Worm (Caenorhabditis elegans) whole organism, early embryonic: ENCODE results near the gene sra-8.

Source experiments
- B0310.2 ChIP-seq: sonication (generic microtip); optimal IDR thresholded peaks from 2 replicates; lab custom pipeline; 2016; ENCODE audit warnings: mild to moderate bottlenecking, missing genetic modification characterization, missing compliant biosample characterization
- F13C5.2 ChIP-seq: sonication (generic microtip); optimal IDR thresholded peaks from 2 replicates; lab custom pipeline; 2017; ENCODE audit warnings: mild to moderate bottlenecking, missing genetic modification characterization, inconsistent platforms, missing compliant biosample characterization
- ama-1 ChIP-seq: fragments of 150-350 bp; optimal IDR thresholded peaks from 2 replicates; lab custom pipeline; 2014
- ceh-36 ChIP-seq: sonication (generic microtip); optimal IDR thresholded peaks from 2 replicates; lab custom pipeline; 2016; ENCODE audit warnings: missing genetic modification characterization, inconsistent platforms, missing compliant biosample characterization
- ets-7 ChIP-seq: sonication (generic microtip); optimal IDR thresholded peaks from 2 replicates; lab custom pipeline; 2016; ENCODE audit warnings: missing genotype, missing genetic modification characterization, missing compliant biosample characterization
- flt-1 ChIP-seq: fragments of 200-800 bp; sonication (Bioruptor generic); IDR thresholded peaks from 2 replicates; pipeline ENCODE4 v1.3.6; 2022; ENCODE audit warnings: missing genetic modification characterization, missing compliant biosample characterization
- sea-1 ChIP-seq: fragments of 200-800 bp; sonication (Bioruptor generic); conservative IDR thresholded peaks from 2 replicates; pipeline ENCODE4 v1.3.6; 2022; ENCODE audit warnings: missing genetic modification characterization, missing compliant biosample characterization
- tbx-11 ChIP-seq: fragments of 200-800 bp; sonication (Bioruptor generic); IDR thresholded peaks from 2 replicates; pipeline ENCODE4 v1.3.6; 2022; ENCODE audit warnings: missing genetic modification characterization, missing compliant biosample characterization
- tbx-37 ChIP-seq: fragments of 200-800 bp; sonication (Bioruptor generic); conservative IDR thresholded peaks from 2 replicates; pipeline ENCODE4 v1.3.6; 2022; ENCODE audit warnings: missing genetic modification reagents, missing genetic modification characterization, missing compliant biosample characterization
- tra-4 ChIP-seq: sonication (generic microtip); optimal IDR thresholded peaks from 2 replicates; lab custom pipeline; 2017; ENCODE audit warnings: missing genetic modification characterization, missing compliant biosample characterization

DNA sequence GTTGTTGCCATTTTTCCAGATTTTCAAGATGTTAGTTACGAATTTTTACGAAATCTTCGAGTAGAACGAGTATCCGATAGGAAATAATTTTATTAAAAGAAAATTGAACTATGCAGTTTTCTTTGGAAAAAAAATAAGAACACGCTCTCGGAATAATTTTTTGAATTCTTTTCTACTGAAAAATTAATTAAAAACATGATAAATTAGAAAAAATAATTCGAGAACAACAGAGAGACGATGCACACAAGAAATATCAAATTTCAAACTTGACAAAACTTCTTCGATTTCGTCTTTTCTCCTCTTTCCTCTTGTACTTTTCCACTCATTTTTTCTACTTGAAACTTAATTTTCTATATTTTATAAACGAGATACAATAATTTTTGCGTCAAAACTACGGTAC lies 22.4 kb downstream of the sra-8 start, which contains the start of gene F35H8.4:
- TF ChIP-seq tbx-11 (GFP tag; lab: Robert Waterston, UW) (no peak), ets-7 (no peak), sea-1 (no peak), ama-1 (lab: Kevin White, UChicago) (no peak), tra-4 (no peak), ceh-36 (tag; lab: Kevin White, UChicago) (no peak), F13C5.2 (tag; lab: Kevin White, UChicago) (no peak), flt-1 (GFP tag; lab: Robert Waterston, UW) (no peak), B0310.2 (tag; lab: Kevin White, UChicago) (no peak), tbx-37 (no peak)
